Worm (Caenorhabditis elegans): Measurements from ENCODE around the gene nhr-232.

nhr-232 gene

ce11 chrV:10249515-10249914, 6.5 kb upstream of the nhr-232 start:
- no peak for TF ChIP-seq ztf-29 (GFP tag; IDR thresholded peaks at IDR 0.05)
- TF ChIP-seq T22C8.4 (GFP tag; IDR thresholded peaks at IDR 0.05), result no peak
- no peak for TF ChIP-seq ref-1 (GFP tag; conservative IDR thresholded peaks at IDR 0.05)
- no peak for TF ChIP-seq flt-1 (GFP tag; IDR thresholded peaks at IDR 0.05)
- TF ChIP-seq cog-1 (tag; optimal IDR thresholded peaks at IDR 0.05), result no peak
- no peak for TF ChIP-seq tab-1 (GFP tag; IDR thresholded peaks at IDR 0.05)
- no peak for TF ChIP-seq med-1 (GFP tag; optimal IDR thresholded peaks at IDR 0.05; ENCODE audit: insufficient read depth)
- no peak for TF ChIP-seq ztf-23 (GFP tag; IDR thresholded peaks at IDR 0.05)
- no peak for TF ChIP-seq klf-2 (GFP tag; conservative IDR thresholded peaks at IDR 0.05)

- TF ChIP-seq flt-1 (GFP tag; IDR thresholded peaks at IDR 0.05), result no peak
- no peak for TF ChIP-seq tab-1 (GFP tag; IDR thresholded peaks at IDR 0.05)
- no peak for TF ChIP-seq ztf-23 (GFP tag; IDR thresholded peaks at IDR 0.05)
Measured at ce11 chrV:10252682-10253081, 3.3 kb upstream of the nhr-232 start.

ce11 chrV:10255005-10255472, 931 bp upstream of the nhr-232 start, which contains the start of gene rop-1:
Gene rop-1 (minus strand): TSS chrV:10255055.
- TF ChIP-seq ztf-23 (GFP tag; IDR thresholded peaks at IDR 0.05) (no peak), cog-1 (tag; optimal IDR thresholded peaks at IDR 0.05) (no peak)

ce11 chrV:10260460-10260859, 4.5 kb downstream of the nhr-232 start, which contains the start of gene sri-18:
Gene sri-18 (minus strand): TSS chrV:10260560.
- TF ChIP-seq ztf-29 (GFP tag; IDR thresholded peaks at IDR 0.05) (no peak), tab-1 (GFP tag; IDR thresholded peaks at IDR 0.05) (no peak), klf-2 (GFP tag; conservative IDR thresholded peaks at IDR 0.05) (no peak), ref-1 (GFP tag; conservative IDR thresholded peaks at IDR 0.05) (no peak), med-1 (GFP tag; optimal IDR thresholded peaks at IDR 0.05; ENCODE audit: insufficient read depth) (no peak)

- TF ChIP-seq ref-1 (GFP tag; conservative IDR thresholded peaks at IDR 0.05), result no peak
- no peak for TF ChIP-seq klf-2 (GFP tag; conservative IDR thresholded peaks at IDR 0.05)
- no peak for TF ChIP-seq tab-1 (GFP tag; IDR thresholded peaks at IDR 0.05)
- TF ChIP-seq med-1 (GFP tag; optimal IDR thresholded peaks at IDR 0.05; ENCODE audit: insufficient read depth), result no peak
- no peak for TF ChIP-seq ztf-29 (GFP tag; IDR thresholded peaks at IDR 0.05)
Measured at ce11 chrV:10265019-10265418, 9.0 kb downstream of the nhr-232 start.

- TF ChIP-seq ztf-23 (GFP tag; IDR thresholded peaks at IDR 0.05) (no peak), ztf-29 (GFP tag; IDR thresholded peaks at IDR 0.05) (no peak), tab-1 (GFP tag; IDR thresholded peaks at IDR 0.05) (no peak)
Measured at ce11 chrV:10266050-10266449, 10.1 kb downstream of the nhr-232 start.

- TF ChIP-seq ztf-23 (GFP tag; IDR thresholded peaks at IDR 0.05) (no peak), cog-1 (tag; optimal IDR thresholded peaks at IDR 0.05) (no peak), tab-1 (GFP tag; IDR thresholded peaks at IDR 0.05) (no peak)
Measured at ce11 chrV:10270214-10270613, 14.2 kb downstream of the nhr-232 start, which contains the start of gene ric-4. Gene ric-4 (minus strand): TSS chrV:10270314.

ce11 chrV:10273837-10274236, 17.9 kb downstream of the nhr-232 start:
- TF ChIP-seq T22C8.4 (GFP tag; IDR thresholded peaks at IDR 0.05) (0 out of 2 replicates have a peak, but pooled peaks have one; percentile 45), klf-2 (GFP tag; conservative IDR thresholded peaks at IDR 0.05) (no peak)

- no peak for TF ChIP-seq cog-1 (tag; optimal IDR thresholded peaks at IDR 0.05)
- TF ChIP-seq ref-1 (GFP tag; conservative IDR thresholded peaks at IDR 0.05), result no peak
- no peak for TF ChIP-seq med-1 (GFP tag; optimal IDR thresholded peaks at IDR 0.05; ENCODE audit: insufficient read depth)
- TF ChIP-seq tab-1 (GFP tag; IDR thresholded peaks at IDR 0.05), result no peak
- TF ChIP-seq klf-2 (GFP tag; conservative IDR thresholded peaks at IDR 0.05), result no peak
- no peak for TF ChIP-seq T22C8.4 (GFP tag; IDR thresholded peaks at IDR 0.05)
- no peak for TF ChIP-seq ztf-23 (GFP tag; IDR thresholded peaks at IDR 0.05)
- TF ChIP-seq ztf-29 (GFP tag; IDR thresholded peaks at IDR 0.05), result no peak
- TF ChIP-seq flt-1 (GFP tag; IDR thresholded peaks at IDR 0.05), result no peak
Measured at ce11 chrV:10275619-10276018, 19.6 kb downstream of the nhr-232 start, which contains the start of gene Y22F5A.11. Gene Y22F5A.11 (minus strand): TSS chrV:10275646.

- TF ChIP-seq ztf-23 (GFP tag; IDR thresholded peaks at IDR 0.05), result no peak
- TF ChIP-seq ref-1 (GFP tag; conservative IDR thresholded peaks at IDR 0.05), result no peak
- no peak for TF ChIP-seq cog-1 (tag; optimal IDR thresholded peaks at IDR 0.05)
- no peak for TF ChIP-seq T22C8.4 (GFP tag; IDR thresholded peaks at IDR 0.05)
- no peak for TF ChIP-seq med-1 (GFP tag; optimal IDR thresholded peaks at IDR 0.05; ENCODE audit: insufficient read depth)
- no peak for TF ChIP-seq tab-1 (GFP tag; IDR thresholded peaks at IDR 0.05)
- TF ChIP-seq flt-1 (GFP tag; IDR thresholded peaks at IDR 0.05), result no peak
- no peak for TF ChIP-seq ztf-29 (GFP tag; IDR thresholded peaks at IDR 0.05)
- TF ChIP-seq klf-2 (GFP tag; conservative IDR thresholded peaks at IDR 0.05), result no peak
Measured at ce11 chrV:10276038-10276437, 20.1 kb downstream of the nhr-232 start.

ce11 chrV:10277579-10277978, 21.6 kb downstream of the nhr-232 start, which contains the start of gene lys-1:
Gene lys-1 (plus strand): TSS chrV:10277904.
- TF ChIP-seq T22C8.4 (GFP tag; IDR thresholded peaks at IDR 0.05) (no peak), flt-1 (GFP tag; IDR thresholded peaks at IDR 0.05) (no peak), klf-2 (GFP tag; conservative IDR thresholded peaks at IDR 0.05) (no peak), ztf-23 (GFP tag; IDR thresholded peaks at IDR 0.05) (no peak), ref-1 (GFP tag; conservative IDR thresholded peaks at IDR 0.05) (no peak), cog-1 (tag; optimal IDR thresholded peaks at IDR 0.05) (no peak), ztf-29 (GFP tag; IDR thresholded peaks at IDR 0.05) (no peak), tab-1 (GFP tag; IDR thresholded peaks at IDR 0.05) (no peak), med-1 (GFP tag; optimal IDR thresholded peaks at IDR 0.05; ENCODE audit: insufficient read depth) (no peak)

Measured in whole organism, midembryonic.